Worm (Caenorhabditis elegans) whole organism, L1 larva: ENCODE results near the gene Y54F10AM.8.

ENCODE experiments used
- alr-1 ChIP-seq: fragments of 200-800 bp; sonication (Bioruptor generic); optimal IDR thresholded peaks from 2 replicates; lab custom pipeline; 2018; ENCODE audit warnings: borderline replicate concordance, mild to moderate bottlenecking, missing genetic modification characterization, missing compliant biosample characterization
- blmp-1 ChIP-seq: fragments of 150-350 bp; optimal IDR thresholded peaks from 2 replicates; lab custom pipeline; 2014; ENCODE audit warnings: missing biosample characterization, missing genetic modification characterization
- unc-130 ChIP-seq: fragments of 150-350 bp; optimal IDR thresholded peaks from 2 replicates; lab custom pipeline; 2017; ENCODE audit warnings: missing biosample characterization, missing genetic modification characterization, inconsistent platforms
- zag-1 ChIP-seq: fragments of 150-350 bp; optimal IDR thresholded peaks from 2 replicates; lab custom pipeline; 2014; ENCODE audit warnings: missing biosample characterization, missing genetic modification characterization
- zip-4 ChIP-seq: fragments of 200-800 bp; sonication (Bioruptor generic); optimal IDR thresholded peaks from 2 replicates; lab custom pipeline; 2018; ENCODE audit warnings: mild to moderate bottlenecking, missing genetic modification characterization, moderate library complexity, missing compliant biosample characterization

DNA sequence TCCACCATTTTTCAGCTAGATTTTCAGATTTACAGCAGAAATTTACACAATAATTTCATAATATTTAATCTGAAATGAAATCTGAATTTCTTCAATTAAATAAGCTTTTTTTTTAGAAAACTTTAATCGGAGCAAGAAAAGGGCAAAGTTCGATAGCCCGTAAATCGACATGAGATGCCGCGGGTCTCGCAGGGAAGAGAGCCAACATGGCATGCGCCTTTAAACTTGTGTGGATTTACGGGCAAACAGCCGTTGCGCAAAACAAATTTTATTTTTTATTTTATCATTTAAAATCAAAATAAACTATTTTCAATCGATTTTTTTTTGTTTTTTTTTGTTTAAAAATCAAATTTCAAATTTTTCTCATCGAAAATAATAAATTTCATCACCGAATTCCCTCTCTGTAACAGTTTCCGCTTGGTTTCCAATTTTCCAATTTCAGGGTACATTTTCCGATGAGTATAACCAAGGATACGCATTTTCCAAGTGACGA is 20.9 kb upstream of the Y54F10AM.8 start, which contains the start of the genes Y54F10AM.15, rbc-2 and ndua-8:
- TF ChIP-seq zip-4 (GFP tag; lab: Kevin White, UChicago) (peak; percentile 69), blmp-1 (tag; lab: Kevin White, UChicago) (peak; percentile 78), alr-1 (tag; lab: Kevin White, UChicago) (no peak), zag-1 (tag; lab: Kevin White, UChicago) (peak; percentile 51), unc-130 (tag; lab: Kevin White, UChicago) (peak; percentile 74)
